Worm (Caenorhabditis elegans) whole organism, L4 larva: ENCODE results near the gene clec-234.

Experiments
- F37D6.2 ChIP-seq: sonication (generic microtip); optimal IDR thresholded peaks from 2 replicates; lab custom pipeline; 2016; ENCODE audit warnings: mild to moderate bottlenecking, missing genetic modification characterization, missing compliant biosample characterization
- F44E2.7 ChIP-seq: fragments of 200-800 bp; sonication (Bioruptor generic); IDR thresholded peaks from 2 replicates; pipeline ENCODE4 v2.1.2; 2022; ENCODE audit warnings: missing genetic modification characterization, missing compliant biosample characterization
- Y105C5A.15 ChIP-seq: fragments of 200-800 bp; sonication (Bioruptor generic); IDR thresholded peaks from 2 replicates; pipeline ENCODE4 v1.3.6; 2022; ENCODE audit warnings: missing genetic modification characterization, missing compliant biosample characterization
- aha-1 ChIP-seq: fragments of 150-350 bp; peaks from one replicate; lab custom pipeline; 2014; ENCODE audit warnings: missing biosample characterization, missing genetic modification characterization
- aly-2 ChIP-seq: sonication (generic microtip); optimal IDR thresholded peaks from 2 replicates; lab custom pipeline; 2018; ENCODE audit warnings: missing biosample characterization, missing genetic modification characterization
- arid-1 ChIP-seq: fragments of 200-800 bp; sonication (Bioruptor generic); conservative IDR thresholded peaks from 2 replicates; pipeline ENCODE4 v1.3.6; 2022; ENCODE audit warnings: missing genetic modification reagents, missing genetic modification characterization, missing compliant biosample characterization
- ceh-20 ChIP-seq: fragments of 200-800 bp; sonication (Bioruptor generic); IDR thresholded peaks from 2 replicates; pipeline ENCODE4 v1.3.6; 2022; ENCODE audit warnings: missing genetic modification reagents, missing genetic modification characterization, missing compliant biosample characterization
- dmd-6 ChIP-seq: fragments of 200-800 bp; sonication (Bioruptor generic); IDR thresholded peaks from 2 replicates; pipeline ENCODE4 v1.3.6; 2022; ENCODE audit warnings: missing genetic modification reagents, missing genetic modification characterization, missing compliant biosample characterization
- dmd-9 ChIP-seq: fragments of 200-800 bp; sonication (Bioruptor generic); IDR thresholded peaks from 2 replicates; pipeline ENCODE4 v1.3.6; 2022; ENCODE audit warnings: missing genetic modification reagents, missing genetic modification characterization, missing compliant biosample characterization
- hif-1 ChIP-seq, 2 experiments: sonication (generic microtip); optimal IDR thresholded peaks; 2 replicates each; lab custom pipeline; 2016 to 2017; ENCODE audit warnings: missing compliant biosample characterization in 2 of 2, missing genetic modification characterization in 2 of 2, missing genetic modification reagents in 2 of 2, missing genotype in 2 of 2, mild to moderate bottlenecking in 1 of 2
- hmg-1.1 ChIP-seq: fragments of 200-800 bp; sonication (Bioruptor generic); IDR thresholded peaks from 2 replicates; pipeline ENCODE4 v1.3.6; 2022; ENCODE audit warnings: missing genetic modification reagents, missing genetic modification characterization, missing compliant biosample characterization
- jun-1 ChIP-seq: fragments of 150-350 bp; optimal IDR thresholded peaks from 2 replicates; lab custom pipeline; 2014; ENCODE audit warnings: missing biosample characterization, missing genetic modification reagents, missing genetic modification characterization
- lim-7 ChIP-seq: fragments of 200-800 bp; sonication (Bioruptor generic); IDR thresholded peaks from 2 replicates; pipeline ENCODE4 v1.3.6; 2022; ENCODE audit warnings: missing genetic modification characterization, missing compliant biosample characterization
- madf-9 ChIP-seq: fragments of 200-800 bp; sonication (Bioruptor generic); conservative IDR thresholded peaks from 2 replicates; pipeline ENCODE4 v1.3.6; 2022; ENCODE audit warnings: missing genetic modification reagents, missing genetic modification characterization, missing compliant biosample characterization
- mep-1 ChIP-seq: fragments of 150-350 bp; sonication (generic microtip); optimal IDR thresholded peaks from 3 replicates; lab custom pipeline; 2014; ENCODE audit warnings: missing biosample characterization, missing genetic modification characterization
- mes-2 ChIP-seq: sonication (generic microtip); optimal IDR thresholded peaks from 2 replicates; lab custom pipeline; 2016; ENCODE audit warnings: missing genotype, mild to moderate bottlenecking, missing genetic modification characterization, missing compliant biosample characterization; ENCODE audit not compliant: poor library complexity, severe bottlenecking
- mxl-2 ChIP-seq: fragments of 200-800 bp; sonication (Bioruptor generic); conservative IDR thresholded peaks from 2 replicates; pipeline ENCODE4 v1.3.6; 2022; ENCODE audit warnings: missing genetic modification reagents, missing genetic modification characterization, missing compliant biosample characterization
- nhr-102 ChIP-seq: sonication (generic microtip); optimal IDR thresholded peaks from 2 replicates; lab custom pipeline; 2016; ENCODE audit warnings: mild to moderate bottlenecking, missing genetic modification characterization, moderate library complexity, missing compliant biosample characterization
- nhr-25 ChIP-seq: sonication (generic microtip); optimal IDR thresholded peaks from 2 replicates; lab custom pipeline; 2017; ENCODE audit warnings: missing genetic modification characterization, mild to moderate bottlenecking, missing compliant biosample characterization, antibody characterized with exemption, moderate library complexity, borderline replicate concordance; ENCODE audit not compliant: insufficient read depth
- nhr-6 ChIP-seq: fragments of 150-350 bp; optimal IDR thresholded peaks from 2 replicates; lab custom pipeline; 2014; ENCODE audit warnings: missing biosample characterization, missing genetic modification characterization
- pha-4 ChIP-seq, 2 experiments: fragments of 150-350 bp in 1 of 2; fragments of 200-800 bp in 1 of 2; sonication (Bioruptor generic) in 1 of 2; IDR thresholded peaks in 1 of 2; optimal IDR thresholded peaks in 1 of 2; 2 replicates each; pipeline versions ENCODE4 v1.3.6 to Lab custom; 2014 to 2022; ENCODE audit warnings: missing genetic modification characterization in 2 of 2, missing genetic modification reagents in 2 of 2, missing biosample characterization in 1 of 2, missing compliant biosample characterization in 1 of 2
- pqm-1 ChIP-seq: sonication (generic microtip); optimal IDR thresholded peaks from 2 replicates; lab custom pipeline; 2017; ENCODE audit warnings: missing biosample characterization, missing genetic modification characterization
- skn-1 ChIP-seq: fragments of 150-350 bp; optimal IDR thresholded peaks from 2 replicates; lab custom pipeline; 2014; ENCODE audit warnings: missing biosample characterization, missing genetic modification characterization
- spr-1 ChIP-seq: sonication (generic microtip); optimal IDR thresholded peaks from 2 replicates; lab custom pipeline; 2016; ENCODE audit warnings: mild to moderate bottlenecking, missing genetic modification characterization, missing compliant biosample characterization
- spr-3 ChIP-seq: fragments of 200-800 bp; sonication (Bioruptor generic); optimal IDR thresholded peaks from 2 replicates; lab custom pipeline; 2018; ENCODE audit warnings: mild to moderate bottlenecking, missing genetic modification characterization, missing compliant biosample characterization
- unc-62 ChIP-seq, 3 experiments: fragments of 150-350 bp in 1 of 3; sonication (generic microtip); optimal IDR thresholded peaks in 2 of 3; peaks in 1 of 3; 1 replicate in 1 of 3; 2 replicates in 2 of 3; lab custom pipeline; 2014 to 2017; ENCODE audit warnings: missing biosample characterization in 3 of 3, missing genetic modification characterization in 3 of 3, missing genetic modification reagents in 3 of 3, missing genotype in 1 of 3
- zag-1 ChIP-seq: fragments of 150-350 bp; optimal IDR thresholded peaks from 2 replicates; lab custom pipeline; 2014; ENCODE audit warnings: missing biosample characterization, missing genetic modification characterization
- zfp-2 ChIP-seq: sonication (generic microtip); optimal IDR thresholded peaks from 2 replicates; lab custom pipeline; 2016; ENCODE audit warnings: mild to moderate bottlenecking, missing genetic modification characterization, missing compliant biosample characterization

clec-234 gene

DNA sequence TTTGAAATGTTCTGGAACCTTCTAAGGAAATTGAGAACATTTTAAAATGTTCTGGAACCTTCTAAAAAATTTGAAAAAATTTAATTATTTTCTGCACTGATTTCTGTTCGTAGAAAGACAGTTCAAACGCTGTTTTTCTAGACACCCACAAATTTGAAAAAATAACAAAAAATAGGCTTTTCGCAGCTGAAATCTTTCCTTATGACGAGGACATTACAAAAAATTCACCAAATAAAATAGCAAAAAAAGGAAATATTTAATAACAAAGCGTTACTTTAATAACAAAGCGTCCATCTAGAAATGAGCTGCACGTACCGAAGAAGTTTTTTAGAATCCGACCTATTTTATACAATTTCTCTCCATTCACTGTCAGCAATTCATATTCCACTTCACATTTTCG is 10.3 kb upstream of the clec-234 start, which contains the start of gene srh-141:
Gene srh-141, plus strand, starts transcription at position 301 of the 400 bp plus-strand sequence.
- TF ChIP-seq unc-62 (GFP tag; optimal IDR thresholded peaks at IDR 0.05 in 1 of 2; lab: Kevin White, UChicago), result peak in 1 of 2 experiments; percentile 60
- TF ChIP-seq unc-62 (tag; optimal IDR thresholded peaks at IDR 0.05; lab: Kevin White, UChicago), result no peak
- no peak for TF ChIP-seq madf-9

DNA sequence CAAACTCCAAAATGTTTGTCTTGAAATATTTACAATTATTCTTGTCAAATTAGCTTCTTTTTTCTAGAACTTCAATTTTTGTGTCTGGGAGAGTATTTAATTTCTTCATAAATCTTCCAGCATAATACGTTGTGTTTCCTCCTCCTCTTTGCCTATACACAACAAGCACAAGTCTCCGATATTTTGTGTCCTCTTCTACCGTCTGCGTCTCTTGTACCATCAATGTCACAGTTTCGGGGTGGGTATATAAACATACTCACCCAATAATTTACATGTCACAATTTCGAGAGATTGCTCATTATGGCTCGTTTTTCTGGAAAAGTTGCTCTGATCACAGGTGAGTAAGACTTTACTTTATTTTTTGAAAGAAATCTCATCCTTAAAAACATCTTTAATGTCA is 4.2 kb upstream of the clec-234 start, which contains the start of gene F26D2.15:
Gene F26D2.15, plus strand, starts transcription at position 301 of the 400 bp plus-strand sequence.
- peak in 1 of 2 experiments; percentile 72 for TF ChIP-seq unc-62 (GFP tag; optimal IDR thresholded peaks at IDR 0.05 in 1 of 2; lab: Kevin White, UChicago)
- TF ChIP-seq unc-62 (tag; optimal IDR thresholded peaks at IDR 0.05; lab: Kevin White, UChicago), result no peak
- TF ChIP-seq lim-7 (GFP tag; lab: Robert Waterston, UW), result no peak
- TF ChIP-seq, all 104 proteins: peak for 1

DNA sequence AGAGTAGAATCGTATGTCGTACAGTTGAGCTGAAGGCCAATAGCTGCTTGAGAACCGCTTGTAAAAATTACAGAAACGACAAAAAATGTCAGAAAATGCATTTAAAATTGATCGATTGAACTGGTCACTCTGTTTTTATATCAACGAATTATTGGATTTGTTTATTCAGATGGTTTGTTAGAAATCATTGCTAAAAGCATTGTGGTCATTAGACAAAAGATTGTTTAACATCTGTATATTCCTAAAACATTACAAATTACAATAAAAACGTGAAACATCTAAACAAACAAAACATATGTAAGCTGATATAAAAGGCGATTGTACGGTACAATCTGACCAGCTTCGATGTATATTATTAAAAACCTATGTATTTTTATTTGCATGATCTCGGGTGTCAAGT is 2.1 kb upstream of the clec-234 start, which contains the start of the genes F26D2.13 and F26D2.14:
Gene F26D2.13, minus strand, starts transcription at position 101 of the 400 bp plus-strand sequence.
Gene F26D2.14, plus strand, starts transcription at position 346 of the 400 bp plus-strand sequence.
- TF ChIP-seq ceh-20 (GFP tag; lab: Robert Waterston, UW), result no peak
- TF ChIP-seq aha-1 (tag; lab: Kevin White, UChicago), result peak; percentile 82
- TF ChIP-seq jun-1 (tag; lab: Kevin White, UChicago), result no peak
- TF ChIP-seq, all 104 proteins: peak for 1

DNA sequence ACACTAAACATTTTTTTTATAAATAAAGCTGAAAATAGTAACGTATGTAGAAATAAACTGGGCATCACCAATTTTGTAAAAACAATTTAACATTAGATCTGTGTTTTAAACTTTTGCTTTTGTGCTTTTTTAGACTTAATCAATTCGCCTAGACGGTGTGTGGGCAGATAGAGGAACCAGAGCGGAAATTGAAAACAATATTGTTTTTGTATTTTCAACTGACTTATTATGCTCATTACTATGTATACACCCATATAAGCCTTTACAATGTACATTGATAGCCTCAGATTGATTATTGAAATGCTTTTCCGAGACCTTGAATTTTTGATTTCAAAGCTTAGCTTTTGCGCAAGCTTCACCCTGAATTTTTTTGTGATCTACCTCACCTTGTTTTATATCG is 3.4 kb downstream of the clec-234 start, which contains the start of gene str-73:
Gene str-73, plus strand, starts transcription at position 301 of the 400 bp plus-strand sequence.
- no peak for TF ChIP-seq mep-1 (tag; lab: Kevin White, UChicago)
- TF ChIP-seq ceh-20 (GFP tag; lab: Robert Waterston, UW), result no peak
- no peak for TF ChIP-seq F37D6.2 (tag; lab: Kevin White, UChicago)
- no peak for TF ChIP-seq mxl-2 (GFP tag; lab: Robert Waterston, UW)
- TF ChIP-seq aly-2, result no peak
- TF ChIP-seq spr-1 (tag; lab: Kevin White, UChicago), result no peak
- TF ChIP-seq hif-1 (tag; optimal IDR thresholded peaks at IDR 0.05; lab: Kevin White, UChicago), result no peak
- TF ChIP-seq pqm-1 (tag; lab: Kevin White, UChicago), result no peak
- TF ChIP-seq arid-1, result no peak

DNA sequence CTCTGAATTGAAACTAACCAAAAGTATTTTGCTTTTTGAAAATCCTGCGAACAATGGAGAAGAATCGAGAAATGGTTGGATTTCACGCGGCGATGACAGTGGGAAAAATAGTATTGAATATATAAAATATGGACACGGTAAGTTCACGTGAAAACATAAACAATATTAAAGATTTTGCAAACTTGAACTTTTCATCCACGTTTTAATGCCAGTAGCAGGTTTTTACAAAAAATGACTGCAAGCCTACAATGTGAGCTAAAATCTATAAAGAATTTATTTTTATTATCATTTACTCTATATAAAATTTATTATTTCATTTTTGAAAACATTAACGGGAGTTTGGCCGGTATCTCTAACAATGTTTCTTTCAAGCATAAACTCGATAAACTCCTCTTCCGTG is 3.9 kb downstream of the clec-234 start, which contains the start of gene F26D2.10:
Gene F26D2.10, minus strand, starts transcription at position 101 of the 400 bp plus-strand sequence.
- TF ChIP-seq nhr-25 (tag; lab: Kevin White, UChicago) (no peak), nhr-102 (tag; lab: Kevin White, UChicago) (no peak), mxl-2 (GFP tag; lab: Robert Waterston, UW) (no peak), pha-4 (GFP tag; IDR thresholded peaks at IDR 0.05; lab: Robert Waterston, UW) (no peak), pha-4 (tag; optimal IDR thresholded peaks at IDR 0.05; lab: Kevin White, UChicago) (no peak), dmd-6 (GFP tag; lab: Robert Waterston, UW) (no peak), zfp-2 (no peak), hmg-1.1 (no peak), Y105C5A.15 (GFP tag; lab: Robert Waterston, UW) (no peak), nhr-6 (tag; lab: Kevin White, UChicago) (no peak)

DNA sequence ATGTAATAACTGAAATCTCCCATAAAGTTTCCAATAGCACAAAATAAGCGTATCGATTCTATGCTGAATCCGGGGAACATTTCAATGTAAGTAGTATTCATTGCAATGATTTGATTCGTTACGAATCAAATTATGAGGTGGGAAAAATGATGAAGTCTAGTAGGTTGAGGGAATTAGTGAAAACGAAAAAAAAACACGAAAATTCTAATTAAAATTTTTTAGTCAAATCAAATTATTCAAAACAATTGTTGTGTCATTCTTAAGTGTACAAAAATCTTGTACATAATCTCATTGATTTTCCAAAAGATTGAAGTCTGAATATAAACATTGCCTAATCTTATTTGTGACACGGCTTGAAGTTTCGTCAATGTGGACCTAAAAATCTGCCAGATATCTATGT is 8.9 kb downstream of the clec-234 start, which contains the start of gene srw-29:
Gene srw-29, minus strand, starts transcription at position 101 of the 400 bp plus-strand sequence.
- no peak for TF ChIP-seq Y105C5A.15 (GFP tag; lab: Robert Waterston, UW)
- TF ChIP-seq mes-2 (tag; lab: Kevin White, UChicago), result no peak
- no peak for TF ChIP-seq zag-1 (tag; lab: Kevin White, UChicago)
- no peak for TF ChIP-seq F44E2.7 (GFP tag; lab: Robert Waterston, UW)
- no peak for TF ChIP-seq dmd-9 (GFP tag; lab: Robert Waterston, UW)
- TF ChIP-seq skn-1 (tag; lab: Kevin White, UChicago), result no peak
- TF ChIP-seq spr-3 (GFP tag; lab: Kevin White, UChicago), result no peak
